Fruit fly (Drosophila melanogaster) whole organism, wandering third instar larva: ENCODE results near the gene lbl.
A peak's percentile ranks its signal among the peaks of the same experiment; 100 is the strongest.

Experiments
- Abd-B ChIP-seq: fragments of >200 bp; optimal IDR thresholded peaks from 2 replicates; lab custom pipeline; 2017; ENCODE audit warnings: missing biosample characterization, missing genetic modification characterization
- CG32264 ChIP-seq: fragments of 200-800 bp; sonication (Bioruptor generic); optimal IDR thresholded peaks from 2 replicates; lab custom pipeline; 2016; ENCODE audit warnings: missing biosample characterization, missing genetic modification characterization
- CG9705 ChIP-seq: fragments of 200-800 bp; sonication (Bioruptor generic); optimal IDR thresholded peaks from 2 replicates; lab custom pipeline; 2018; ENCODE audit warnings: missing biosample characterization, mild to moderate bottlenecking, missing genetic modification characterization
- CrebA ChIP-seq: fragments of 200-800 bp; sonication (Bioruptor generic); optimal IDR thresholded peaks from 2 replicates; lab custom pipeline; 2016; ENCODE audit warnings: missing biosample characterization, mild to moderate bottlenecking, missing genetic modification characterization, borderline replicate concordance
- Dfd ChIP-seq: fragments of >200 bp; optimal IDR thresholded peaks from 2 replicates; lab custom pipeline; 2017; ENCODE audit warnings: missing biosample characterization, missing genetic modification characterization
- Dif ChIP-seq: fragments of 200-275, 200-300 bp; sonication (Bioruptor generic); optimal IDR thresholded peaks from 2 replicates; lab custom pipeline; 2018; ENCODE audit warnings: missing biosample characterization, missing genetic modification characterization; ENCODE audit not compliant: partially characterized antibody
- GATAd ChIP-seq: sonication (Bioruptor generic); optimal IDR thresholded peaks from 2 replicates; lab custom pipeline; 2016; ENCODE audit warnings: missing biosample characterization, missing genetic modification characterization
- HLH106 ChIP-seq: fragments of 200-800 bp; optimal IDR thresholded peaks from 3 replicates; lab custom pipeline; 2019; ENCODE audit warnings: missing biosample characterization, mild to moderate bottlenecking, missing genetic modification characterization, moderate library complexity
- Hnf4 ChIP-seq: fragments of 200-800 bp; sonication (Bioruptor generic); optimal IDR thresholded peaks from 2 replicates; lab custom pipeline; 2016; ENCODE audit warnings: missing biosample characterization, mild to moderate bottlenecking, missing genetic modification characterization
- Hr78 ChIP-seq: fragments of >200 bp; optimal IDR thresholded peaks from 2 replicates; lab custom pipeline; 2017; ENCODE audit warnings: missing biosample characterization, missing genetic modification characterization
- Hr83 ChIP-seq: fragments of 200-300 bp; sonication (Bioruptor generic); optimal IDR thresholded peaks from 2 replicates; lab custom pipeline; 2016; ENCODE audit warnings: missing biosample characterization, mild to moderate bottlenecking, missing genetic modification characterization, moderate library complexity; ENCODE audit not compliant: poor library complexity, severe bottlenecking
- Jra ChIP-seq: sonication (Bioruptor generic); optimal IDR thresholded peaks from 2 replicates; lab custom pipeline; 2016; ENCODE audit warnings: missing biosample characterization, missing genetic modification characterization
- Mio ChIP-seq: sonication (Bioruptor generic); optimal IDR thresholded peaks from 2 replicates; lab custom pipeline; 2016; ENCODE audit warnings: missing biosample characterization, missing genetic modification characterization
- Myc ChIP-seq: fragments of >200 bp; optimal IDR thresholded peaks from 2 replicates; lab custom pipeline; 2017
- N ChIP-seq: fragments of >200 bp; optimal IDR thresholded peaks from 2 replicates; lab custom pipeline; 2018; ENCODE audit warnings: missing biosample characterization, missing external identifiers, missing genetic modification characterization
- OdsH ChIP-seq: fragments of 200-800 bp; sonication (Bioruptor generic); optimal IDR thresholded peaks from 2 replicates; lab custom pipeline; 2016; ENCODE audit warnings: missing biosample characterization, mild to moderate bottlenecking, missing genetic modification characterization
- Rel ChIP-seq, 2 experiments: fragments of 200-800 bp; sonication (Bioruptor generic) in 1 of 2; optimal IDR thresholded peaks; 2 replicates in 1 of 2; 3 replicates in 1 of 2; lab custom pipeline; 2016 to 2019; ENCODE audit warnings: mild to moderate bottlenecking in 2 of 2, missing biosample characterization in 2 of 2, missing genetic modification characterization in 2 of 2, moderate library complexity in 1 of 2
- Sp1 ChIP-seq: fragments of 200-800 bp; sonication (Bioruptor generic); optimal IDR thresholded peaks from 3 replicates; lab custom pipeline; 2019; ENCODE audit warnings: missing biosample characterization, mild to moderate bottlenecking, missing genetic modification characterization, moderate library complexity
- Vsx2 ChIP-seq: fragments of 200-300, 225-300 bp; sonication (Bioruptor generic); optimal IDR thresholded peaks from 2 replicates; lab custom pipeline; 2018; ENCODE audit warnings: missing biosample characterization, missing genetic modification characterization; ENCODE audit not compliant: partially characterized antibody
- br ChIP-seq: fragments of 200-800 bp; sonication (Bioruptor generic); optimal IDR thresholded peaks from 2 replicates; lab custom pipeline; 2016; ENCODE audit warnings: missing biosample characterization, missing genetic modification characterization
- brk ChIP-seq: fragments of 200-800 bp; sonication (Bioruptor generic); optimal IDR thresholded peaks from 2 replicates; lab custom pipeline; 2016; ENCODE audit warnings: missing biosample characterization, mild to moderate bottlenecking, missing genetic modification characterization
- dl ChIP-seq, 2 experiments: fragments of 175-275, 200-275 bp in 1 of 2; fragments of 200-275 bp in 1 of 2; sonication (Bioruptor generic); optimal IDR thresholded peaks; lab custom pipeline; 2018; ENCODE audit warnings: mild to moderate bottlenecking in 2 of 2, missing biosample characterization in 2 of 2, missing genetic modification characterization in 2 of 2, moderate library complexity in 2 of 2; ENCODE audit not compliant: partially characterized antibody in 2 of 2, insufficient read depth in 1 of 2
- dmrt93B ChIP-seq: fragments of 200-800 bp; sonication (Bioruptor generic); optimal IDR thresholded peaks from 2 replicates; lab custom pipeline; 2018; ENCODE audit warnings: missing biosample characterization, mild to moderate bottlenecking, missing genetic modification characterization
- dsf ChIP-seq: sonication (Bioruptor generic); optimal IDR thresholded peaks from 2 replicates; lab custom pipeline; 2016; ENCODE audit warnings: missing biosample characterization, missing genetic modification characterization, borderline replicate concordance
- ey ChIP-seq: fragments of 200-800 bp; sonication (Bioruptor generic); optimal IDR thresholded peaks from 2 replicates; lab custom pipeline; 2016; ENCODE audit warnings: missing biosample characterization, missing genetic modification characterization
- foxo ChIP-seq, 2 experiments: fragments of 200-800 bp; sonication (Bioruptor generic); optimal IDR thresholded peaks; 2 replicates in 1 of 2; 3 replicates in 1 of 2; lab custom pipeline; 2016 to 2017; ENCODE audit warnings: missing biosample characterization in 2 of 2, missing genetic modification characterization in 2 of 2
- fru ChIP-seq: fragments of 200-800 bp; sonication (Bioruptor generic); optimal IDR thresholded peaks from 3 replicates; lab custom pipeline; 2016; ENCODE audit warnings: missing biosample characterization, mild to moderate bottlenecking, missing genetic modification characterization
- h ChIP-seq: fragments of 200-800 bp; sonication (Bioruptor generic); optimal IDR thresholded peaks from 3 replicates; lab custom pipeline; 2016; ENCODE audit warnings: missing biosample characterization, mild to moderate bottlenecking, missing genetic modification characterization
- jim ChIP-seq: fragments of 175-275, 200-325 bp; sonication (Bioruptor generic); optimal IDR thresholded peaks from 2 replicates; lab custom pipeline; 2016; ENCODE audit warnings: missing biosample characterization, mild to moderate bottlenecking, missing genetic modification characterization
- lola ChIP-seq: fragments of >200 bp; optimal IDR thresholded peaks from 2 replicates; lab custom pipeline; 2017; ENCODE audit warnings: missing biosample characterization, missing genetic modification characterization
- pan ChIP-seq: fragments of >200 bp; optimal IDR thresholded peaks from 2 replicates; lab custom pipeline; 2017
- psq ChIP-seq: fragments of 200-800 bp; sonication (Bioruptor generic); optimal IDR thresholded peaks from 3 replicates; lab custom pipeline; 2017; ENCODE audit warnings: missing biosample characterization, mild to moderate bottlenecking, missing genetic modification characterization, moderate library complexity
- rgr ChIP-seq: fragments of 200-800 bp; sonication (Bioruptor generic); optimal IDR thresholded peaks from 3 replicates; lab custom pipeline; 2016; ENCODE audit warnings: missing biosample characterization, mild to moderate bottlenecking, missing genetic modification characterization
- sage ChIP-seq: fragments of 200-800 bp; sonication (Bioruptor generic); optimal IDR thresholded peaks from 2 replicates; lab custom pipeline; 2016; ENCODE audit warnings: missing biosample characterization, mild to moderate bottlenecking, missing genetic modification characterization
- sv ChIP-seq: fragments of 200-800 bp; sonication (Bioruptor generic); optimal IDR thresholded peaks from 3 replicates; lab custom pipeline; 2016; ENCODE audit warnings: missing biosample characterization, missing genetic modification characterization
- tai ChIP-seq: sonication (Bioruptor generic); optimal IDR thresholded peaks from 2 replicates; lab custom pipeline; 2016; ENCODE audit warnings: missing biosample characterization, missing genetic modification characterization
- usp ChIP-seq: fragments of >200 bp; optimal IDR thresholded peaks from 2 replicates; lab custom pipeline; 2017; ENCODE audit warnings: missing biosample characterization, missing genetic modification characterization
- woc ChIP-seq: sonication (Bioruptor generic); optimal IDR thresholded peaks from 2 replicates; lab custom pipeline; 2016; ENCODE audit warnings: missing biosample characterization, mild to moderate bottlenecking, missing genetic modification characterization

lbl gene

DNA sequence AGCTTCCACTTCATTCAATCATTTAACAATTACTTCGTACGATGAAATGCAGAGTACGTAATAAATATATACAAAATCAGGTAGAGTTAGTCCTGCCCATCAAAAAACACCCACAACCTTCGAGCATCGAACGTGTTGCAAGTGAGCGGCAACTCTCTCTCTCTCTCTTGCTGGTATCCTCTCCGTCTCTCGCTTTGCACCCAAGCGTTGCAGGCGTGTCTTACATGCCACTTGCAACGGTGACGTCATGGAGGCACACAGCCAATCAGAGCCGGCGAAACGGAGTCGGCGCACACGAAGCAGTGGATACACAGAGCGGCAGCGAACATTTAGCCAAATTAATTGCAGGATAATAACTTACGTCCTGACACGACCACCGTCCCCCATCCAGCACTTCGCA lies 26.0 kb upstream of the lbl start:
- TF ChIP-seq Dif (GFP tag; lab: Kevin White, UChicago) (peak; percentile 77), tai (GFP tag; lab: Kevin White, UChicago) (no peak), dl (GFP tag; optimal IDR thresholded peaks at IDR 0.05; lab: Kevin White, UChicago; ENCODE audit: insufficient read depth in 1 of 2, partially characterized antibody in 2 of 2) (peak; percentile 28 to 64)

DNA sequence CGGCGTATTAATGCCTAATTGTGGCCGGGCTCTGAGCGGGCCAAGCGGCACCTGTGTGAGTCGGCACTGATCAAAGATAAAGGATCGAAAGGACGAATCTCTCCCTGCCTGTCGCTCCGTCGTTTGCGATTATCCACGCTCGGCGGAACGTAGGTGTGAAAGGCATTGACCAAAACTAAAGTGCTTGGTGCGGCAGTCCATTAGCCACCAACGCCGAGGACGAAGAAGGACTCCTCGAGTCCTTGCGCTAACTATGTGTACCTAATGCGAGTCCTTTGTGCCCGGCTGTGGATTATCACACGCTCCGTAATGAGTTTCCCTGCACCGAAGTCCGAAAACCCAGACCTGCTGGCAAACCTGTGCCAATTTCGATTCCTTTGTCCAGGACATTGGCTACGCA lies 24.5 kb upstream of the lbl start:
- TF ChIP-seq rgr (GFP tag; lab: Kevin White, UChicago), result no peak
- TF ChIP-seq brk (GFP tag; lab: Kevin White, UChicago), result no peak
- no peak for TF ChIP-seq woc (GFP tag; lab: Kevin White, UChicago)
- no peak for TF ChIP-seq Myc (lab: Kevin White, UChicago)
- TF ChIP-seq jim (GFP tag; lab: Kevin White, UChicago), result no peak
- no peak for TF ChIP-seq Abd-B (GFP tag; lab: Kevin White, UChicago)
- no peak for TF ChIP-seq pan (lab: Kevin White, UChicago)
- TF ChIP-seq OdsH (GFP tag; lab: Kevin White, UChicago), result no peak
- no peak for TF ChIP-seq tai (GFP tag; lab: Kevin White, UChicago)
- no peak for TF ChIP-seq fru (GFP tag; lab: Kevin White, UChicago)
- no peak for TF ChIP-seq GATAd (GFP tag; lab: Kevin White, UChicago)
- TF ChIP-seq Hr83 (GFP tag; lab: Kevin White, UChicago), result no peak
- no peak for TF ChIP-seq sv (GFP tag; lab: Kevin White, UChicago)
- TF ChIP-seq Dfd (GFP tag; lab: Kevin White, UChicago), result no peak

DNA sequence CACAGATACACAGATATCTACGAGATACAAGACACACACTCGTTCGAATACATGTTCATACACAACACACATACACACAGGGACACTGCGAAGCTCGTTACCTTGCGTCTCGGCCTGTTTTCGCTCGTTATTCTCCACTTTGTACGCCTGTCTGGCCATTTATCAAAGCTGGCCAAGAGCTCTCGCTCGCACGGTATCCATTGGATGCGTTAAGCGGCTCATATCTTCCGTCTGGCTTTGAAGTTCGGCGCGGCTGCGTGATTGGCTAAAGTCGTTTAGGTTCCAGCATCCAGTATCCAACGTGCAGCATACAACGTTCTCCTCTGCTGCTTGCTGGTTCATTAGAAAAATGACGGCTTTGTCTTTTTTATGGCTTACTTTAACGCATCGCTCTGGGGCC lies 22.8 kb upstream of the lbl start:
- TF ChIP-seq HLH106 (tag; lab: Kevin White, UChicago) (no peak), Hr78 (no peak), Hnf4 (no peak), foxo (GFP tag; optimal IDR thresholded peaks at IDR 0.05; lab: Kevin White, UChicago) (no peak), h (no peak), ey (no peak), fru (GFP tag; lab: Kevin White, UChicago) (no peak), GATAd (GFP tag; lab: Kevin White, UChicago) (no peak), Dfd (GFP tag; lab: Kevin White, UChicago) (no peak), dl (GFP tag; optimal IDR thresholded peaks at IDR 0.05; lab: Kevin White, UChicago; ENCODE audit: insufficient read depth in 1 of 2, partially characterized antibody in 2 of 2) (no peak), dsf (GFP tag; lab: Kevin White, UChicago) (no peak), CrebA (no peak), brk (GFP tag; lab: Kevin White, UChicago) (no peak)

DNA sequence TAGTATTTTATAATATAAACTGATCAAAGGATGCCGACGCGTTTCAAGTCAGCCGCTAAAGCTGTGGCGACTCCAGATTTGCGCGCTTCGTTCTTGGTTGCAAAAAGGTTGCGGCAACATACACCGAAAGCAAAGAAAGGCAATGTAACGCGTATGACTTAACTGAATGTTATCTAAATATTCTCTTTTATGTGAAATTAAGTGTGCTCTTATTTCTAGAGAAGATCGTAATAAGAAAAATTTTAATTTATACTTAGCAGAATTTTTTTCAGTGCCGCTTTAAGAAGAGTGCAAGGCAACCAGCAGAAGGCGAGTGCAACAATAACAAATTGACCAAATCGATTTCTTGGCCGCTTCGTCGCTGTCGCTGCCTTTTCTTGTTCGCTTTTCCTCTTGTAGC lies 18.2 kb upstream of the lbl start:
- TF ChIP-seq HLH106 (tag; lab: Kevin White, UChicago) (peak; percentile 41), dsf (GFP tag; lab: Kevin White, UChicago) (no peak), lola (GFP tag; lab: Kevin White, UChicago) (no peak), foxo (GFP tag; optimal IDR thresholded peaks at IDR 0.05; lab: Kevin White, UChicago) (peak in 1 of 2 experiments; percentile 58), fru (GFP tag; lab: Kevin White, UChicago) (peak; percentile 51), OdsH (GFP tag; lab: Kevin White, UChicago) (peak; percentile 34), Hnf4 (no peak), woc (GFP tag; lab: Kevin White, UChicago) (peak; percentile 35), N (GFP tag; lab: Kevin White, UChicago) (no peak), h (peak; percentile 46), tai (GFP tag; lab: Kevin White, UChicago) (no peak), CG32264 (GFP tag; lab: Kevin White, UChicago) (no peak), Abd-B (GFP tag; lab: Kevin White, UChicago) (no peak), rgr (GFP tag; lab: Kevin White, UChicago) (peak; percentile 28), GATAd (GFP tag; lab: Kevin White, UChicago) (no peak), pan (lab: Kevin White, UChicago) (no peak), Hr78 (no peak), CG9705 (GFP tag; lab: Kevin White, UChicago) (no peak), br (GFP tag; lab: Kevin White, UChicago) (peak; percentile 57), Dif (GFP tag; lab: Kevin White, UChicago) (no peak), dl (GFP tag; optimal IDR thresholded peaks at IDR 0.05; lab: Kevin White, UChicago; ENCODE audit: insufficient read depth in 1 of 2, partially characterized antibody in 2 of 2) (no peak), Jra (GFP tag; lab: Kevin White, UChicago) (no peak), Dfd (GFP tag; lab: Kevin White, UChicago) (no peak), dmrt93B (GFP tag; lab: Kevin White, UChicago) (peak; percentile 20), Hr83 (GFP tag; lab: Kevin White, UChicago) (no peak), Rel (GFP tag; optimal IDR thresholded peaks at IDR 0.05; lab: Kevin White, UChicago) (no peak), Rel (tag; optimal IDR thresholded peaks at IDR 0.05; lab: Kevin White, UChicago) (no peak), Myc (lab: Kevin White, UChicago) (no peak), brk (GFP tag; lab: Kevin White, UChicago) (no peak), ey (peak; percentile 41), jim (GFP tag; lab: Kevin White, UChicago) (no peak), CrebA (no peak), Sp1 (GFP tag; lab: Kevin White, UChicago) (peak; percentile 50), psq (GFP tag; lab: Kevin White, UChicago) (peak; percentile 39), sage (GFP tag; lab: Kevin White, UChicago) (no peak), Vsx2 (GFP tag; lab: Kevin White, UChicago) (no peak), usp (GFP tag; lab: Kevin White, UChicago) (no peak), sv (GFP tag; lab: Kevin White, UChicago) (no peak), Mio (no peak)
- TF ChIP-seq, all 38 proteins: peak for 12
